Fruit fly (Drosophila melanogaster) whole organism, embryonic: Measurements from ENCODE around the gene spirit.

Source experiments
- Drgx ChIP-seq: fragments of 200-800 bp; sonication (Bioruptor generic); IDR thresholded peaks from 2 replicates; pipeline ENCODE4 v1.3.6; 2022; ENCODE audit warnings: missing biosample characterization, missing genetic modification characterization
- gem ChIP-seq: fragments of 200-800 bp; sonication (Bioruptor generic); optimal IDR thresholded peaks from 2 replicates; lab custom pipeline; 2019; ENCODE audit warnings: missing biosample characterization, mild to moderate bottlenecking, missing genetic modification characterization, moderate library complexity
- row ChIP-seq: fragments of 200-800 bp; sonication (Bioruptor generic); IDR thresholded peaks from 3 replicates; pipeline ENCODE4 v1.3.6; 2022; ENCODE audit warnings: missing biosample characterization, missing genetic modification characterization
- tap ChIP-seq: fragments of 200-800 bp; optimal IDR thresholded peaks from 3 replicates; lab custom pipeline; 2019; ENCODE audit warnings: missing biosample characterization, mild to moderate bottlenecking, missing genetic modification characterization, moderate library complexity

The spirit gene

dm6 chrX:8521492-8521891 is 51.9 kb downstream of the spirit start:
- TF ChIP-seq row (GFP tag; lab: Robert Waterston, UW) (0 out of 3 replicates have a peak, but pooled peaks have one; percentile 17), tap (tag; lab: Kevin White, UChicago) (no peak), Drgx (peak; percentile 55), gem (peak; percentile 5)
- TF ChIP-seq, all 482 proteins: peak for 3
